Worm (Caenorhabditis elegans): ENCODE measurements around the gene attf-3.
A peak's percentile ranks its signal among the peaks of the same experiment; 100 is the strongest.

Gene attf-3

ce11 chrIII:62383-62873 is 23.8 kb downstream of the attf-3 start (continued):
- TF ChIP-seq ceh-32 (tag; optimal IDR thresholded peaks at IDR 0.05; ENCODE audit: poor library complexity) = no peak
- no peak for TF ChIP-seq mxl-3 (GFP tag; optimal IDR thresholded peaks at IDR 0.05)
- TF ChIP-seq lin-15B (tag; optimal IDR thresholded peaks at IDR 0.05) = no peak
- no peak for TF ChIP-seq zip-11 (GFP tag; IDR thresholded peaks at IDR 0.05)
- TF ChIP-seq set-16 (GFP tag; IDR thresholded peaks at IDR 0.05) = no peak
- no peak for TF ChIP-seq daf-19 (GFP tag; conservative IDR thresholded peaks at IDR 0.05)
- TF ChIP-seq F37D6.2 (tag; optimal IDR thresholded peaks at IDR 0.05) = peak; percentile 12
- TF ChIP-seq ceh-82 (tag; optimal IDR thresholded peaks at IDR 0.05) = no peak
- no peak for TF ChIP-seq daf-8 (GFP tag; IDR thresholded peaks at IDR 0.05)
- TF ChIP-seq hif-1 (tag; optimal IDR thresholded peaks at IDR 0.05) = peak in 1 of 2 experiments; percentile 1
- no peak for TF ChIP-seq ceh-44 (GFP tag; IDR thresholded peaks at IDR 0.05)
- no peak for TF ChIP-seq nhr-111 (GFP tag; optimal IDR thresholded peaks at IDR 0.05)
- peak; percentile 80 for TF ChIP-seq ama-1 (optimal IDR thresholded peaks at IDR 0.05)
- TF ChIP-seq aha-1 (tag) = peak; percentile 97
- TF ChIP-seq tra-1 (GFP tag; IDR thresholded peaks at IDR 0.05) = no peak
- TF ChIP-seq snpc-4 (tag; optimal IDR thresholded peaks at IDR 0.05) = no peak
- TF ChIP-seq lim-7 (GFP tag; IDR thresholded peaks at IDR 0.05) = no peak
- 0 out of 2 replicates have a peak, but pooled peaks have one; percentile 45 for TF ChIP-seq ZK337.2 (GFP tag; IDR thresholded peaks at IDR 0.05)
- TF ChIP-seq hlh-30 (tag; optimal IDR thresholded peaks at IDR 0.05; ENCODE audit: insufficient read depth) = no peak
- TF ChIP-seq nhr-48 (tag; optimal IDR thresholded peaks at IDR 0.05) = no peak
- no peak for TF ChIP-seq ceh-28 (tag; optimal IDR thresholded peaks at IDR 0.05)
- no peak for TF ChIP-seq pha-4 (GFP tag; IDR thresholded peaks at IDR 0.05)
- no peak for TF ChIP-seq pha-4 (tag; optimal IDR thresholded peaks at IDR 0.05)
- peak; percentile 50 for TF ChIP-seq lin-38 (GFP tag; IDR thresholded peaks at IDR 0.05)
- no peak for TF ChIP-seq mdl-1 (tag; optimal IDR thresholded peaks at IDR 0.05)
- no peak for TF ChIP-seq sdz-12 (GFP tag; optimal IDR thresholded peaks at IDR 0.05)
- TF ChIP-seq saeg-2 (GFP tag; IDR thresholded peaks at IDR 0.05) = 0 out of 2 replicates have a peak, but pooled peaks have one; percentile 4
- 0 out of 2 replicates have a peak, but pooled peaks have one; percentile 52 for TF ChIP-seq ceh-20 (GFP tag; IDR thresholded peaks at IDR 0.05)
- no peak for TF ChIP-seq F10B5.3 (tag; optimal IDR thresholded peaks at IDR 0.05)
- TF ChIP-seq lin-1 (GFP tag; IDR thresholded peaks at IDR 0.05) = peak; percentile 75
- no peak for TF ChIP-seq lin-13 (GFP tag; optimal IDR thresholded peaks at IDR 0.05)
- no peak for TF ChIP-seq fos-1 (tag; optimal IDR thresholded peaks at IDR 0.05)
- no peak; the same call in 1 of the 2 replicates for TF ChIP-seq lin-29 (GFP tag; IDR thresholded peaks at IDR 0.05)
- no peak for TF ChIP-seq attf-4 (tag; optimal IDR thresholded peaks at IDR 0.05)
- TF ChIP-seq nhr-25 (tag; optimal IDR thresholded peaks at IDR 0.05; ENCODE audit: borderline replicate concordance, insufficient read depth) = no peak
- TF ChIP-seq F44E2.7 (GFP tag; IDR thresholded peaks at IDR 0.05) = no peak
- no peak for TF ChIP-seq nhr-42 (GFP tag; IDR thresholded peaks at IDR 0.05)
- TF ChIP-seq mdt-29 (GFP tag; IDR thresholded peaks at IDR 0.05) = 0 out of 2 replicates have a peak, but pooled peaks have one; percentile 21
- TF ChIP-seq Y105C5A.15 (GFP tag; IDR thresholded peaks at IDR 0.05) = peak; percentile 55; the same call in 1 of the 2 replicates
- TF ChIP-seq zfp-2 (tag; optimal IDR thresholded peaks at IDR 0.05) = peak; percentile 42
- no peak for TF ChIP-seq dmd-8 (GFP tag; IDR thresholded peaks at IDR 0.05)
- TF ChIP-seq dmd-9 (GFP tag; IDR thresholded peaks at IDR 0.05) = no peak
- TF ChIP-seq spr-3 (GFP tag; optimal IDR thresholded peaks at IDR 0.05) = no peak
- peak; percentile 61 for TF ChIP-seq arid-1 (GFP tag; conservative IDR thresholded peaks at IDR 0.05)
- no peak for TF ChIP-seq Y48G9A.11 (GFP tag; IDR thresholded peaks at IDR 0.05)
- no peak for TF ChIP-seq skn-1 (tag; optimal IDR thresholded peaks at IDR 0.05)
- TF ChIP-seq ztf-11 (tag; optimal IDR thresholded peaks at IDR 0.05) = no peak
- no peak for TF ChIP-seq pqm-1 (tag; optimal IDR thresholded peaks at IDR 0.05)
- TF ChIP-seq F49E8.2 (tag; optimal IDR thresholded peaks at IDR 0.05; ENCODE audit: borderline replicate concordance) = no peak
- no peak for TF ChIP-seq nhr-76 (tag; optimal IDR thresholded peaks at IDR 0.05)
- TF ChIP-seq T26A8.4 (GFP tag; IDR thresholded peaks at IDR 0.05) = peak; percentile 75; the same call in 1 of the 2 replicates
- TF ChIP-seq dmd-6 (GFP tag; IDR thresholded peaks at IDR 0.05) = peak; percentile 35

Data from whole organism, L4 larva.